Worm (Caenorhabditis elegans): ENCODE data around the gene srlf-1.

ce11 chrII:7817580-7817979 lies 27.2 kb downstream of the srlf-1 start:
- TF ChIP-seq nhr-12 (tag; optimal IDR thresholded peaks at IDR 0.05), result no peak
- no peak for TF ChIP-seq bed-3 (GFP tag; optimal IDR thresholded peaks at IDR 0.05)
- no peak for TF ChIP-seq nhr-76 (tag; optimal IDR thresholded peaks at IDR 0.05)
- TF ChIP-seq sptf-1 (tag; optimal IDR thresholded peaks at IDR 0.05), result no peak
- TF ChIP-seq nhr-237 (tag; optimal IDR thresholded peaks at IDR 0.05), result no peak
- TF ChIP-seq flh-1 (GFP tag; optimal IDR thresholded peaks at IDR 0.05), result no peak
- TF ChIP-seq mep-1 (tag; optimal IDR thresholded peaks at IDR 0.05), result no peak
- TF ChIP-seq unc-39 (tag; optimal IDR thresholded peaks at IDR 0.05), result no peak
- TF ChIP-seq lin-13 (tag; optimal IDR thresholded peaks at IDR 0.05), result no peak
- no peak for TF ChIP-seq pha-4 (tag; optimal IDR thresholded peaks at IDR 0.05)
- no peak for TF ChIP-seq lsy-2 (tag; optimal IDR thresholded peaks at IDR 0.05)
- TF ChIP-seq elt-3 (tag; optimal IDR thresholded peaks at IDR 0.05), result no peak
